Fruit fly (Drosophila melanogaster) whole organism, embryonic: Measurements from ENCODE around the gene CG43931.

Experiments used
- CG7556 ChIP-seq: fragments of 200-800 bp; sonication (Bioruptor generic); optimal IDR thresholded peaks from 2 replicates; lab custom pipeline; 2017; ENCODE audit warnings: missing biosample characterization, mild to moderate bottlenecking, missing genetic modification characterization
- Dip3 ChIP-seq: fragments of 200-800 bp; sonication (Bioruptor generic); optimal IDR thresholded peaks from 3 replicates; lab custom pipeline; 2016; ENCODE audit warnings: missing biosample characterization, missing genetic modification characterization
- amos ChIP-seq: fragments of 200-800 bp; sonication (Bioruptor generic); IDR thresholded peaks from 2 replicates; pipeline ENCODE4 v1.3.6; 2022; ENCODE audit warnings: missing biosample characterization, missing genetic modification characterization; ENCODE audit not compliant: partially characterized antibody
- nerfin-2 ChIP-seq: fragments of 200-800 bp; sonication (Bioruptor generic); IDR thresholded peaks from 2 replicates; pipeline ENCODE4 v1.3.6; 2022; ENCODE audit warnings: missing biosample characterization, missing genetic modification characterization; ENCODE audit not compliant: partially characterized antibody

dm6 chr3L:20917025-20917691, 19.8 kb downstream of the CG43931 start:
- TF ChIP-seq amos (GFP tag; lab: Robert Waterston, UW) = no peak
- TF ChIP-seq Dip3 (GFP tag; lab: Kevin White, UChicago) = no peak
- TF ChIP-seq nerfin-2 (GFP tag; lab: Robert Waterston, UW) = no peak
- no peak for TF ChIP-seq CG7556 (GFP tag; lab: Kevin White, UChicago)
